Fruit fly (Drosophila melanogaster) whole organism, pupa: Measurements from ENCODE around the gene CG2211.
A peak's percentile ranks its signal among the peaks of the same experiment; 100 is the strongest.

Source experiments
- CG10348 ChIP-seq: fragments of 200-800 bp; sonication (Bioruptor generic); IDR thresholded peaks from 2 replicates; pipeline ENCODE4 v1.3.6; 2022; ENCODE audit warnings: missing biosample characterization, missing genetic modification characterization
- CG12605 ChIP-seq: fragments of 200-800 bp; sonication (Bioruptor generic); IDR thresholded peaks from 2 replicates; pipeline ENCODE4 v1.3.6; 2022; ENCODE audit warnings: missing biosample characterization, missing genetic modification characterization
- CG13204 ChIP-seq: fragments of 200-800 bp; sonication (Bioruptor generic); optimal IDR thresholded peaks from 2 replicates; lab custom pipeline; 2018; ENCODE audit warnings: missing biosample characterization, mild to moderate bottlenecking, missing genetic modification characterization, moderate library complexity
- CG14655 ChIP-seq: fragments of 200-800 bp; sonication (Bioruptor generic); optimal IDR thresholded peaks from 3 replicates; lab custom pipeline; 2017; ENCODE audit warnings: mild to moderate bottlenecking, missing biosample characterization, missing genetic modification reagents, missing genetic modification characterization
- CG15710 ChIP-seq: fragments of 200-800 bp; sonication (Bioruptor generic); optimal IDR thresholded peaks from 2 replicates; lab custom pipeline; 2018; ENCODE audit warnings: missing biosample characterization, mild to moderate bottlenecking, missing genetic modification characterization, moderate library complexity
- CG17806 ChIP-seq: fragments of 200-800 bp; sonication (Bioruptor generic); optimal IDR thresholded peaks from 2 replicates; lab custom pipeline; 2018; ENCODE audit warnings: missing biosample characterization, mild to moderate bottlenecking, missing genetic modification characterization, moderate library complexity
- CG32121 ChIP-seq: fragments of 200-800 bp; sonication (Bioruptor generic); IDR thresholded peaks from 2 replicates; pipeline ENCODE4 v1.3.6; 2022; ENCODE audit warnings: missing biosample characterization, missing genetic modification characterization
- CG34367 ChIP-seq: fragments of 200-800 bp; sonication (Bioruptor generic); optimal IDR thresholded peaks from 2 replicates; lab custom pipeline; 2018; ENCODE audit warnings: missing biosample characterization, mild to moderate bottlenecking, missing genetic modification characterization
- CG4496 ChIP-seq: fragments of 200-800 bp; sonication (Bioruptor generic); IDR thresholded peaks from 3 replicates; pipeline ENCODE4 v1.3.6; 2022; ENCODE audit warnings: missing biosample characterization, missing genetic modification characterization
- CG8159 ChIP-seq: fragments of 200-800 bp; sonication (Bioruptor generic); optimal IDR thresholded peaks from 3 replicates; lab custom pipeline; 2018; ENCODE audit warnings: missing biosample characterization, mild to moderate bottlenecking, missing genetic modification characterization, moderate library complexity
- CG8301 ChIP-seq: fragments of 200-800 bp; sonication (Bioruptor generic); optimal IDR thresholded peaks from 2 replicates; lab custom pipeline; 2018; ENCODE audit warnings: missing biosample characterization, mild to moderate bottlenecking, missing genetic modification characterization
- CG9948 ChIP-seq: fragments of 200-800 bp; sonication (Bioruptor generic); optimal IDR thresholded peaks from 2 replicates; lab custom pipeline; 2018; ENCODE audit warnings: missing biosample characterization, mild to moderate bottlenecking, missing genetic modification characterization, moderate library complexity
- D1 ChIP-seq: fragments of 200-800 bp; sonication (Bioruptor generic); optimal IDR thresholded peaks from 2 replicates; lab custom pipeline; 2018; ENCODE audit warnings: missing biosample characterization, mild to moderate bottlenecking, missing genetic modification characterization, moderate library complexity
- EcR ChIP-seq: fragments of 200-800 bp; sonication (Bioruptor generic); optimal IDR thresholded peaks from 3 replicates; lab custom pipeline; 2019; ENCODE audit warnings: missing biosample characterization, missing genetic modification characterization, mild to moderate bottlenecking, moderate library complexity, missing genetic modification reagents
- Ets98B ChIP-seq: fragments of 200-800 bp; sonication (Bioruptor generic); IDR thresholded peaks from 2 replicates; pipeline ENCODE4 v1.3.6; 2022; ENCODE audit warnings: missing biosample characterization, missing genetic modification characterization
- Pif1A ChIP-seq: fragments of 200-800 bp; sonication (Bioruptor generic); optimal IDR thresholded peaks from 3 replicates; lab custom pipeline; 2016; ENCODE audit warnings: missing biosample characterization, missing genetic modification characterization
- Pif1B ChIP-seq: fragments of 200-800 bp; sonication (Bioruptor generic); optimal IDR thresholded peaks from 3 replicates; lab custom pipeline; 2016; ENCODE audit warnings: missing biosample characterization, missing genetic modification characterization
- Snoo ChIP-seq: fragments of 200-800 bp; sonication (Bioruptor generic); optimal IDR thresholded peaks from 3 replicates; lab custom pipeline; 2017; ENCODE audit warnings: missing biosample characterization, mild to moderate bottlenecking, missing genetic modification characterization, inconsistent platforms
- fd96Ca ChIP-seq: fragments of 200-800 bp; sonication (Bioruptor generic); IDR thresholded peaks from 3 replicates; pipeline ENCODE4 v1.3.6; 2022; ENCODE audit warnings: missing biosample characterization, missing genetic modification characterization
- gl ChIP-seq: fragments of 200-800 bp; sonication (Bioruptor generic); optimal IDR thresholded peaks from 2 replicates; lab custom pipeline; 2018; ENCODE audit warnings: missing biosample characterization, mild to moderate bottlenecking, missing genetic modification characterization
- rn ChIP-seq: fragments of 200-800 bp; sonication (Bioruptor generic); IDR thresholded peaks from 2 replicates; pipeline ENCODE4 v1.3.6; 2022; ENCODE audit warnings: missing biosample characterization, missing genetic modification characterization

CG2211 gene

DNA sequence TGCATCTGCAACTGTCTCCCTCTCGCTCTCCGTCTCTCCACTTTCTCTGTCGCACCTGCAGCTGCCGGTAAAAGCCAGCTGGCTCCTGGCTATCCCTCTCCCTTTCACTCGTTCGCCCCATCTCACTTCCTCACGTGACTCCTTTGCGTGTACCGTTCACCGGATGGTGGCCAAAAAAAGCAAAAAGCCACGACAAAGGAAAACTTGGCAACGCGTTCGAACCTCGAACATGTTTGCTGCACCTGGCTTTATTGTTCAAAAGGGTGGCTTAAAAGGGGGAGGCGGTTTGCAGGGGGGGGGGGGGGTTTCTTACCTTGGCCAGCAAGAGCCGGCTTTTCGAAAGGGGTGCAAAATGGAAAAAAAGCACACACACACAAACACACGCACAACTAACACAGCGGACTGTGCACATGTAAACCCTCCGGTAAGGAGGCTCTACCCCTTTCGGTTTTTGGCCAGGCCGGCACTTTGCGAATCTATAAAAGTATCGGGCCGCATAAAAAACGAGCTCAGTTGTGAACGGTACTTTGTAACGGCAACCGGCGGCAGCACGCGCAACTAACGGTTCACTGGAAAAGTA, 35.0 kb upstream of the CG2211 start, which contains the start of gene ru:
Gene ru (plus strand): TSS at position 530 of the 580 bp plus-strand sequence.
- TF ChIP-seq CG15710 (tag; lab: Kevin White, UChicago) (no peak), Snoo (tag; lab: Kevin White, UChicago) (no peak), EcR (GFP tag; lab: Kevin White, UChicago) (no peak), CG4496 (GFP tag; lab: Robert Waterston, UW) (peak; percentile 24; the same call in 1 of the 3 replicates), CG13204 (GFP tag; lab: Kevin White, UChicago) (peak; percentile 34)
- TF ChIP-seq, all 21 proteins: peak for 2

DNA sequence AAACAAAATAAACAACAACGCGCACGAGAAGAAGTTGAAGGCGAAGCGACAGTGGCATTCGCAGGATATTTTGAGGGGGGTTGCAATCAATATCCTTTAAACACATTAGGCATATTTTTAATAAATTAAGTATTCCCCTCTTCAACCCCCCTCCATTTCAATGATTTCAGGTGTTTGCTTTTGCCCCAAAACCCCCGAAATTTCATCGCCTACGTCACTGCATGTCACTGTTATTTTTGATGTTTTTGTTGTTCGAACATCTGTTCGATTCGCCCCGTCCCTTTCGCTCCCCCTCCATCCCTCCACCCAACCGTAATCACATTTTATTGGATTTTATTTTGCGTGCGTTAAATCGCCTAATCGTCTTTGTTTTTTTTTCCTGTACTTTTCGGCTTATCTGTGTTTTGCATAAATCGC, 33.0 kb upstream of the CG2211 start:
- no peak for TF ChIP-seq D1 (tag; lab: Kevin White, UChicago)
- TF ChIP-seq fd96Ca (GFP tag; lab: Robert Waterston, UW), result peak; percentile 79
- TF ChIP-seq CG17806 (tag; lab: Kevin White, UChicago), result peak; percentile 20
- TF ChIP-seq CG4496 (GFP tag; lab: Robert Waterston, UW), result peak; percentile 69
- peak; percentile 11 for TF ChIP-seq CG8301 (tag; lab: Kevin White, UChicago)
- peak; percentile 53 for TF ChIP-seq CG15710 (tag; lab: Kevin White, UChicago)
- peak; percentile 53; the same call in 1 of the 2 replicates for TF ChIP-seq rn (GFP tag; lab: Robert Waterston, UW)
- TF ChIP-seq Ets98B, result peak; percentile 45
- TF ChIP-seq CG32121 (GFP tag; lab: Robert Waterston, UW), result peak; percentile 25; the same call in 1 of the 2 replicates
- TF ChIP-seq CG9948, result peak; percentile 42
- no peak for TF ChIP-seq CG34367 (tag; lab: Kevin White, UChicago)
- TF ChIP-seq CG12605, result no peak
- no peak for TF ChIP-seq CG13204 (GFP tag; lab: Kevin White, UChicago)
- TF ChIP-seq EcR (GFP tag; lab: Kevin White, UChicago), result no peak
- peak; percentile 38 for TF ChIP-seq CG8159 (tag; lab: Kevin White, UChicago)
- peak; percentile 85 for TF ChIP-seq Snoo (tag; lab: Kevin White, UChicago)
- no peak for TF ChIP-seq CG14655
- 0 out of 2 replicates have a peak, but pooled peaks have one; percentile 35 for TF ChIP-seq CG10348 (GFP tag; lab: Robert Waterston, UW)
- peak; percentile 73 for TF ChIP-seq Pif1A (GFP tag; lab: Kevin White, UChicago)
- peak; percentile 34 for TF ChIP-seq gl (tag; lab: Kevin White, UChicago)
- peak; percentile 35 for TF ChIP-seq Pif1B (GFP tag; lab: Kevin White, UChicago)

DNA sequence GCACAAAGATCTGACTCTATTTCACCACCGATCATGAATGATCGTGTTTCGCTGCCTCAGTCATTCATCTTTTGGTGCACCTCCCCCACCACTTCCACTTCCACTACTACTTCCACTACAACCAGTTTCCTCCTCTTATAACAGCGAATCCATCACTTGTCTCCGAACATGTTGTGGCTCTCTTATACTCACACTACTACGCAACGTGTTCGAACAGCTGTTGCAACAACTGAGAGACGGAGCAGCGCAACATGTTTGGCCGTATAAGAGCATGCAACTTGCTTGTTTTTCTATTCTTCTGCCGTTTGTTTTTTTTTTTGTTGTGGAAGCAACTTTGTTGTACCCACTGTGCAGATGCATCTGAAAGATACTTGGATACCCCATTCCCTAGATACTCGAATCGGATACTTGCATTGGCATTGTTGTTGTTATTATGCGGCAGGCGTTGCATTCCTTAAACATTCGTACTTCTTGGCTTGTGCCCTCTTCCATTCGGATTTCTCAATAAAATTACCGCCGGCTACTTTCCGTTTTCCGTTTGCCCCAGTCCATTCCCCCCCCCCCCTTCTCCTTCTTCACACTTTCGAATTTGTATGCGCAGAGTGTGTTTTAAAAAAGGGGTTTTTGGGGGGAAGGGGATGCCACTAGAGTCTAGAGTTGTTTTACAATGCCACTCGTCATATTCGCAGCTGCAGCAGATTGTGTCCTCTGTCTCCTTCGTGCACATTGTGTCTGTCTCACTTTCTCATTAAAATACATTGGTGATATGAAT, 31.9 kb upstream of the CG2211 start:
- TF ChIP-seq CG34367 (tag; lab: Kevin White, UChicago), result peak; percentile 31
- TF ChIP-seq EcR (GFP tag; lab: Kevin White, UChicago), result peak; percentile 48
- TF ChIP-seq Pif1B (GFP tag; lab: Kevin White, UChicago), result peak; percentile 45
- peak; percentile 80 for TF ChIP-seq CG12605
- TF ChIP-seq CG14655, result no peak
- peak; percentile 71 for TF ChIP-seq CG13204 (GFP tag; lab: Kevin White, UChicago)
- TF ChIP-seq D1 (tag; lab: Kevin White, UChicago), result no peak
- TF ChIP-seq rn (GFP tag; lab: Robert Waterston, UW), result peak; percentile 29; the same call in 1 of the 2 replicates
- TF ChIP-seq CG9948, result peak; percentile 3
- peak; percentile 79 for TF ChIP-seq CG4496 (GFP tag; lab: Robert Waterston, UW)
- no peak for TF ChIP-seq CG32121 (GFP tag; lab: Robert Waterston, UW)
- TF ChIP-seq CG8159 (tag; lab: Kevin White, UChicago), result no peak
- peak; percentile 51 for TF ChIP-seq gl (tag; lab: Kevin White, UChicago)
- TF ChIP-seq Pif1A (GFP tag; lab: Kevin White, UChicago), result peak; percentile 21
- peak; percentile 66; the same call in 1 of the 2 replicates for TF ChIP-seq Ets98B
- TF ChIP-seq fd96Ca (GFP tag; lab: Robert Waterston, UW), result peak; percentile 44; the same call in 2 of the 3 replicates
- no peak for TF ChIP-seq CG10348 (GFP tag; lab: Robert Waterston, UW)
- no peak for TF ChIP-seq Snoo (tag; lab: Kevin White, UChicago)
- TF ChIP-seq CG15710 (tag; lab: Kevin White, UChicago), result peak; percentile 9
- no peak for TF ChIP-seq CG8301 (tag; lab: Kevin White, UChicago)
- TF ChIP-seq CG17806 (tag; lab: Kevin White, UChicago), result no peak

DNA sequence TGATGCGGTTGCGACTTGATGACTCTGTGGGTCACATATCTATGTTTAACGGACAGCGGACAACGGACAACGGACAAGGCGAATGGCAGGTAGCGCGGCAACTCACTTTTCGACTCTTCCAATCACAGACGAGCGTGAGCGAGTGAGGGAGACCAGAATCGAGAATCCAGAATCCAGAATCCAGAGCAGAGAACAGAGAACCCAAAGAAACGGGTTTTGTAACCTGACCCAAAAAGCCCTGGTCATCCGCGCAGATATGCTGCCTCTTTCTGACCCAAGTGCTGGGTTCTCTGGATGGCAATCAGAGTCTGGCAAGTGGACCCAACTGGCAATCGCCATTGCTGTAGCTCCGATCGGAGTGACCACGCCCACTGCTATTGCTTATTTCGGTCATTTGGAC, 29.2 kb upstream of the CG2211 start:
- TF ChIP-seq CG34367 (tag; lab: Kevin White, UChicago) (no peak), EcR (GFP tag; lab: Kevin White, UChicago) (peak; percentile 30)

DNA sequence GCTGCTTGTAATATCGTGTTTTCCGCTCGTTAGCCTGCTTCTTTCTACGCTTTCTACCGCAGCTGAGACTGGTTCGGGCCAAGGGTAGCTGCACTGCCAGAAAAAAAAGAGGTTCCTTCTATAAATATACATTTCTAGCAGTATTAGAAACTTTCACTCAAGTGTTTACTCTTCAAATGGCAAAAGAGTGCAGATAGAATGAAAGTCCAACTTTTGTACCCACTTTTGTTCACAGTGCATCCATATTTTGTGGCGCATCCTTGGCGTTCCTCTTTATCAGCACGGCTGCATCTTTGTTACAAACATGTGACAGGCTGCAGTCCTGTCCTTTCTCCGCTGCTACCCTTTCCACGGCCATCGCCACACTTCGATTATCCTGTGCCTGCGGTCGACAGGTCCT, 23.2 kb upstream of the CG2211 start:
- TF ChIP-seq CG8159 (tag; lab: Kevin White, UChicago), result no peak

DNA sequence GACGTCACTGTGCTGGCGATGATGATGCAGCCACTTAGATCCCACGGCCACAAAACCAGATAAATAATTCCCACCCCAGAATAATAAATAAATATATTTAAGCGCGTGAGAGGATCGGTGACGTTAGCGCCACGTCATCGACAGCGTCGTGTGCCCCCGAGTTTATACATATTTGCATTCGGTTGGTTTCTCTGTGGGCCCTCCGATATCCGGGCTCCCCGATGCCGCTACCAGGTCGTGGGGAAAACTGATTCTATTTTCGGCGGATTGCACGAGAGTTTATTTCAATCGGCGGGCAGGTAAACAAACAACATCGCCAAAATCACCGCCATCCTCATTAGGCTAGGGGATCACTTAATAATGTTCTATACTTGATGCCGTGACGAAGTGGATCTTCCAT, 19.1 kb upstream of the CG2211 start:
- TF ChIP-seq fd96Ca (GFP tag; lab: Robert Waterston, UW) (no peak), CG32121 (GFP tag; lab: Robert Waterston, UW) (no peak), CG12605 (no peak), D1 (tag; lab: Kevin White, UChicago) (no peak), CG10348 (GFP tag; lab: Robert Waterston, UW) (no peak), rn (GFP tag; lab: Robert Waterston, UW) (no peak), Pif1B (GFP tag; lab: Kevin White, UChicago) (no peak), gl (tag; lab: Kevin White, UChicago) (no peak), CG8301 (tag; lab: Kevin White, UChicago) (no peak), CG17806 (tag; lab: Kevin White, UChicago) (no peak), CG9948 (no peak), CG8159 (tag; lab: Kevin White, UChicago) (no peak), Ets98B (no peak), CG4496 (GFP tag; lab: Robert Waterston, UW) (no peak), CG13204 (GFP tag; lab: Kevin White, UChicago) (no peak), CG15710 (tag; lab: Kevin White, UChicago) (no peak), EcR (GFP tag; lab: Kevin White, UChicago) (no peak), Pif1A (GFP tag; lab: Kevin White, UChicago) (no peak), Snoo (tag; lab: Kevin White, UChicago) (no peak)
